Worm (Caenorhabditis elegans): ENCODE data around the gene F44G4.5.

ce11 chrII:8973516-8974043 is 26.7 kb downstream of the F44G4.5 start, which contains the start of gene tomm-40:
- TF ChIP-seq hmg-11 (tag; optimal IDR thresholded peaks at IDR 0.05) = peak; percentile 27
- TF ChIP-seq nhr-237 (tag; optimal IDR thresholded peaks at IDR 0.05) = no peak
- TF ChIP-seq elt-2 (tag; optimal IDR thresholded peaks at IDR 0.05) = no peak
- no peak for TF ChIP-seq skn-1 (tag; optimal IDR thresholded peaks at IDR 0.05)
- TF ChIP-seq nhr-11 (tag; optimal IDR thresholded peaks at IDR 0.05) = no peak
- TF ChIP-seq R02D3.7 (tag; optimal IDR thresholded peaks at IDR 0.05) = no peak
- no peak for TF ChIP-seq fkh-2 (tag; optimal IDR thresholded peaks at IDR 0.05)
- TF ChIP-seq ceh-82 (tag; optimal IDR thresholded peaks at IDR 0.05) = no peak
- TF ChIP-seq unc-62 (GFP tag; optimal IDR thresholded peaks at IDR 0.05) = no peak

All from whole organism, L3 larva.